Fruit fly (Drosophila melanogaster) whole organism, embryonic: Measurements from ENCODE around the gene Hap40.

Experiments used
- Aef1 ChIP-seq: fragments of 200-800 bp; sonication (Bioruptor generic); IDR thresholded peaks from 3 replicates; pipeline ENCODE4 v1.3.6; 2022; ENCODE audit warnings: missing biosample characterization, missing genetic modification characterization
- Asciz ChIP-seq: fragments of 200-800 bp; sonication (Bioruptor generic); optimal IDR thresholded peaks from 2 replicates; lab custom pipeline; 2017; ENCODE audit warnings: missing biosample characterization, mild to moderate bottlenecking, missing genetic modification characterization, missing genetic modification reagents
- BEAF-32 ChIP-seq: fragments of 200-800 bp; sonication (Bioruptor generic); optimal IDR thresholded peaks from 3 replicates; lab custom pipeline; 2017; ENCODE audit warnings: missing biosample characterization, missing genetic modification characterization, mild to moderate bottlenecking, moderate library complexity, missing genetic modification reagents
- CG10431 ChIP-seq: fragments of 200-800 bp; sonication (Bioruptor generic); optimal IDR thresholded peaks from 3 replicates; lab custom pipeline; 2018; ENCODE audit warnings: missing biosample characterization, mild to moderate bottlenecking, missing genetic modification characterization
- CG10462 ChIP-seq: fragments of 200-800 bp; sonication (Bioruptor generic); optimal IDR thresholded peaks from 2 replicates; lab custom pipeline; 2016; ENCODE audit warnings: missing biosample characterization, missing genetic modification characterization
- CG11504 ChIP-seq: fragments of 200-800 bp; sonication (Bioruptor generic); optimal IDR thresholded peaks from 3 replicates; lab custom pipeline; 2019; ENCODE audit warnings: missing biosample characterization, mild to moderate bottlenecking, missing genetic modification characterization, moderate library complexity
- CG12104 ChIP-seq: fragments of 200-800 bp; sonication (Bioruptor generic); optimal IDR thresholded peaks from 3 replicates; lab custom pipeline; 2016; ENCODE audit warnings: missing biosample characterization, missing genetic modification characterization
- CG12236 ChIP-seq: fragments of 200-800 bp; sonication (Bioruptor generic); optimal IDR thresholded peaks from 2 replicates; lab custom pipeline; 2016; ENCODE audit warnings: missing biosample characterization, missing genetic modification characterization
- CG12942 ChIP-seq: fragments of 200-800 bp; sonication (Bioruptor generic); optimal IDR thresholded peaks from 3 replicates; lab custom pipeline; 2016; ENCODE audit warnings: missing biosample characterization, missing genetic modification characterization
- CG13296 ChIP-seq: fragments of 200-800 bp; sonication (Bioruptor generic); optimal IDR thresholded peaks from 3 replicates; lab custom pipeline; 2018; ENCODE audit warnings: missing biosample characterization, mild to moderate bottlenecking, missing genetic modification characterization
- CG1603 ChIP-seq: fragments of 200-800 bp; sonication (Bioruptor generic); optimal IDR thresholded peaks from 2 replicates; lab custom pipeline; 2019; ENCODE audit warnings: missing biosample characterization, mild to moderate bottlenecking, missing genetic modification characterization, moderate library complexity
- CG17568 ChIP-seq: fragments of 200-800 bp; sonication (Bioruptor generic); optimal IDR thresholded peaks from 2 replicates; lab custom pipeline; 2018; ENCODE audit warnings: missing biosample characterization, mild to moderate bottlenecking, missing genetic modification characterization, moderate library complexity
- CG2116 ChIP-seq: fragments of 200-800 bp; sonication (Bioruptor generic); optimal IDR thresholded peaks from 3 replicates; lab custom pipeline; 2018; ENCODE audit warnings: missing biosample characterization, mild to moderate bottlenecking, missing genetic modification characterization
- CG30020 ChIP-seq: fragments of 200-800 bp; optimal IDR thresholded peaks from 2 replicates; lab custom pipeline; 2019; ENCODE audit warnings: missing biosample characterization, mild to moderate bottlenecking, missing genetic modification characterization, moderate library complexity
- CG3281 ChIP-seq: fragments of 200-800 bp; sonication (Bioruptor generic); optimal IDR thresholded peaks from 3 replicates; lab custom pipeline; 2017; ENCODE audit warnings: missing biosample characterization, mild to moderate bottlenecking, missing genetic modification characterization
- CG33557 ChIP-seq: fragments of 200-800 bp; sonication (Bioruptor generic); optimal IDR thresholded peaks from 2 replicates; lab custom pipeline; 2019; ENCODE audit warnings: missing biosample characterization, mild to moderate bottlenecking, missing genetic modification characterization, moderate library complexity
- CG34376 ChIP-seq: fragments of 200-800 bp; sonication (Bioruptor generic); optimal IDR thresholded peaks from 2 replicates; lab custom pipeline; 2018; ENCODE audit warnings: missing biosample characterization, mild to moderate bottlenecking, missing genetic modification characterization
- CG4404 ChIP-seq: fragments of 200-800 bp; sonication (Bioruptor generic); IDR thresholded peaks from 2 replicates; pipeline ENCODE4 v1.3.6; 2022; ENCODE audit warnings: missing biosample characterization, missing genetic modification characterization
- CG4617 ChIP-seq: fragments of 200-800 bp; sonication (Bioruptor generic); optimal IDR thresholded peaks from 3 replicates; lab custom pipeline; 2016; ENCODE audit warnings: missing biosample characterization, missing genetic modification characterization, borderline replicate concordance
- CG6272 ChIP-seq: fragments of 200-800 bp; sonication (Bioruptor generic); IDR thresholded peaks from 2 replicates; pipeline ENCODE4 v1.3.6; 2022; ENCODE audit warnings: missing biosample characterization, missing genetic modification characterization
- CG6854 ChIP-seq: fragments of 200-800 bp; sonication (Bioruptor generic); optimal IDR thresholded peaks from 3 replicates; lab custom pipeline; 2017; ENCODE audit warnings: missing biosample characterization, mild to moderate bottlenecking, missing genetic modification characterization
- CG7745 ChIP-seq: fragments of 200-800 bp; sonication (Bioruptor generic); optimal IDR thresholded peaks from 2 replicates; lab custom pipeline; 2018; ENCODE audit warnings: missing biosample characterization, mild to moderate bottlenecking, missing genetic modification characterization, moderate library complexity
- CG8281 ChIP-seq: fragments of 200-800 bp; sonication (Bioruptor generic); optimal IDR thresholded peaks from 2 replicates; lab custom pipeline; 2018; ENCODE audit warnings: missing biosample characterization, mild to moderate bottlenecking, missing genetic modification characterization, moderate library complexity
- CG8944 ChIP-seq: fragments of 200-800 bp; sonication (Bioruptor generic); optimal IDR thresholded peaks from 3 replicates; lab custom pipeline; 2016; ENCODE audit warnings: missing biosample characterization, missing genetic modification characterization
- CG9876 ChIP-seq: fragments of 200-800 bp; sonication (Bioruptor generic); optimal IDR thresholded peaks from 2 replicates; lab custom pipeline; 2016; ENCODE audit warnings: missing biosample characterization, missing genetic modification characterization
- CoRest ChIP-seq: fragments of 200-800 bp; sonication (Bioruptor generic); optimal IDR thresholded peaks from 3 replicates; lab custom pipeline; 2018; ENCODE audit warnings: missing biosample characterization, mild to moderate bottlenecking, missing genetic modification characterization, moderate library complexity
- Dip3 ChIP-seq: fragments of 200-800 bp; sonication (Bioruptor generic); optimal IDR thresholded peaks from 3 replicates; lab custom pipeline; 2016; ENCODE audit warnings: missing biosample characterization, missing genetic modification characterization
- Ets97D ChIP-seq: fragments of 200-800 bp; sonication (Bioruptor generic); optimal IDR thresholded peaks from 3 replicates; lab custom pipeline; 2016; ENCODE audit warnings: missing biosample characterization, missing genetic modification characterization
- Gug ChIP-seq: fragments of 200-800 bp; sonication (Bioruptor generic); IDR thresholded peaks from 4 replicates; pipeline ENCODE4 v1.3.6; 2022; ENCODE audit warnings: missing biosample characterization, missing genetic modification characterization
- HLH4C ChIP-seq: fragments of 200-800 bp; sonication (Bioruptor generic); IDR thresholded peaks from 3 replicates; pipeline ENCODE4 v1.3.6; 2022; ENCODE audit warnings: missing biosample characterization, missing genetic modification characterization; ENCODE audit not compliant: partially characterized antibody
- Hr3 ChIP-seq: fragments of 200-800 bp; sonication (Bioruptor generic); optimal IDR thresholded peaks from 3 replicates; lab custom pipeline; 2016; ENCODE audit warnings: missing biosample characterization, missing genetic modification characterization
- Lhr ChIP-seq: fragments of 200-800 bp; sonication (Bioruptor generic); optimal IDR thresholded peaks from 3 replicates; lab custom pipeline; 2017; ENCODE audit warnings: mild to moderate bottlenecking, missing biosample characterization, missing genetic modification reagents, missing genetic modification characterization
- Lpt ChIP-seq: fragments of >200 bp; optimal IDR thresholded peaks from 2 replicates; lab custom pipeline; 2018; ENCODE audit warnings: missing biosample characterization, missing genetic modification characterization
- Meics ChIP-seq: fragments of 200-800 bp; sonication (Bioruptor generic); optimal IDR thresholded peaks from 2 replicates; lab custom pipeline; 2017; ENCODE audit warnings: missing biosample characterization, mild to moderate bottlenecking, missing genetic modification characterization
- Nf-YA ChIP-seq: fragments of 200-800 bp; sonication (Bioruptor generic); IDR thresholded peaks from 2 replicates; pipeline ENCODE4 v1.3.6; 2022; ENCODE audit warnings: missing biosample characterization, missing genetic modification characterization
- PHDP ChIP-seq: fragments of 200-800 bp; sonication (Bioruptor generic); optimal IDR thresholded peaks from 3 replicates; lab custom pipeline; 2018; ENCODE audit warnings: missing biosample characterization, mild to moderate bottlenecking, missing genetic modification characterization, moderate library complexity
- Taf1 ChIP-seq: fragments of 200-800 bp; sonication (Bioruptor generic); IDR thresholded peaks from 2 replicates; pipeline ENCODE4 v1.3.6; 2022; ENCODE audit warnings: missing biosample characterization, missing genetic modification characterization
- ind ChIP-seq: fragments of 200-800 bp; sonication (Bioruptor generic); optimal IDR thresholded peaks from 3 replicates; lab custom pipeline; 2016; ENCODE audit warnings: missing biosample characterization, missing genetic modification characterization
- inv ChIP-seq: fragments of 200-800 bp; sonication (Bioruptor generic); IDR thresholded peaks from 2 replicates; pipeline ENCODE4 v1.3.6; 2022; ENCODE audit warnings: missing biosample characterization, missing genetic modification characterization; ENCODE audit not compliant: partially characterized antibody
- knrl ChIP-seq: fragments of 200-800 bp; sonication (Bioruptor generic); IDR thresholded peaks from 3 replicates; pipeline ENCODE4 v1.3.6; 2022; ENCODE audit warnings: missing biosample characterization, missing genetic modification characterization; ENCODE audit not compliant: partially characterized antibody
- lov ChIP-seq, 2 experiments: fragments of 200-800 bp in 1 of 2; fragments of >200 bp in 1 of 2; sonication (Bioruptor generic) in 1 of 2; IDR thresholded peaks in 1 of 2; optimal IDR thresholded peaks in 1 of 2; 2 replicates in 1 of 2; 3 replicates in 1 of 2; pipeline versions ENCODE4 v1.3.6 to Lab custom; 2017 to 2022; ENCODE audit warnings: missing biosample characterization in 1 of 2, missing genetic modification characterization in 1 of 2
- mam ChIP-seq: fragments of 200-800 bp; sonication (Bioruptor generic); optimal IDR thresholded peaks from 3 replicates; lab custom pipeline; 2016; ENCODE audit warnings: missing biosample characterization, missing genetic modification characterization
- mld ChIP-seq: fragments of 200-800 bp; sonication (Bioruptor generic); IDR thresholded peaks from 3 replicates; pipeline ENCODE4 v1.3.6; 2022; ENCODE audit warnings: missing biosample characterization, missing genetic modification characterization; ENCODE audit not compliant: partially characterized antibody
- nerfin-1 ChIP-seq: fragments of 200-800 bp; sonication (Bioruptor generic); optimal IDR thresholded peaks from 3 replicates; lab custom pipeline; 2019; ENCODE audit warnings: missing biosample characterization, mild to moderate bottlenecking, missing genetic modification characterization, moderate library complexity
- ranshi ChIP-seq: fragments of 200-800 bp; sonication (Bioruptor generic); IDR thresholded peaks from 2 replicates; pipeline ENCODE4 v1.3.6; 2022; ENCODE audit warnings: missing biosample characterization, missing genetic modification characterization
- row ChIP-seq: fragments of 200-800 bp; sonication (Bioruptor generic); IDR thresholded peaks from 3 replicates; pipeline ENCODE4 v1.3.6; 2022; ENCODE audit warnings: missing biosample characterization, missing genetic modification characterization
- slou ChIP-seq: fragments of 200-800 bp; sonication (Bioruptor generic); optimal IDR thresholded peaks from 3 replicates; lab custom pipeline; 2016; ENCODE audit warnings: missing biosample characterization, missing genetic modification characterization
- vnd ChIP-seq: fragments of 200-800 bp; sonication (Bioruptor generic); IDR thresholded peaks from 3 replicates; pipeline ENCODE4 v1.3.6; 2022; ENCODE audit warnings: missing biosample characterization, missing genetic modification characterization; ENCODE audit not compliant: partially characterized antibody

Hap40 gene

dm6 chrX:15738890-15739550 is 35.1 kb downstream of the Hap40 start, which contains the start of the genes CG11679 and CG8206 (continued):
- peak; percentile 53; the same call in 2 of the 3 replicates for TF ChIP-seq HLH4C
- peak; percentile 39; the same call in 1 of the 2 replicates for TF ChIP-seq ranshi (GFP tag; lab: Robert Waterston, UW)
- no peak for TF ChIP-seq CG9876
- peak; percentile 40 for TF ChIP-seq CG34376 (GFP tag; lab: Kevin White, UChicago)
- no peak for TF ChIP-seq Taf1 (GFP tag; lab: Robert Waterston, UW)
- no peak for TF ChIP-seq lov (optimal IDR thresholded peaks at IDR 0.05; lab: Kevin White, UChicago)
- no peak for TF ChIP-seq lov (GFP tag; IDR thresholded peaks at IDR 0.05; lab: Robert Waterston, UW)
- peak; percentile 18 for TF ChIP-seq CG12942
- no peak for TF ChIP-seq CG10462 (GFP tag; lab: Kevin White, UChicago)
- no peak for TF ChIP-seq Lpt (GFP tag; lab: Kevin White, UChicago)
- TF ChIP-seq nerfin-1 (tag; lab: Kevin White, UChicago) = peak; percentile 8
- TF ChIP-seq knrl (GFP tag; lab: Robert Waterston, UW) = peak; percentile 32; the same call in 1 of the 3 replicates
- no peak for TF ChIP-seq Asciz
- no peak for TF ChIP-seq mld (GFP tag; lab: Robert Waterston, UW)
- peak; percentile 36; the same call in 1 of the 2 replicates for TF ChIP-seq inv
- peak; percentile 66 for TF ChIP-seq mam (GFP tag; lab: Kevin White, UChicago)
- TF ChIP-seq CG30020 (tag; lab: Kevin White, UChicago) = peak; percentile 31
- peak; percentile 26; the same call in 1 of the 3 replicates for TF ChIP-seq Aef1 (GFP tag; lab: Robert Waterston, UW)
- peak; percentile 82 for TF ChIP-seq CG2116
- TF ChIP-seq ind (GFP tag; lab: Kevin White, UChicago) = peak; percentile 30
- TF ChIP-seq Nf-YA (GFP tag; lab: Robert Waterston, UW) = no peak
- TF ChIP-seq CG8281 = no peak
- peak; percentile 22 for TF ChIP-seq Ets97D (GFP tag; lab: Kevin White, UChicago)
- TF ChIP-seq Dip3 (GFP tag; lab: Kevin White, UChicago) = peak; percentile 38
- peak; percentile 13 for TF ChIP-seq PHDP
- TF ChIP-seq CG17568 (GFP tag; lab: Kevin White, UChicago) = no peak
- peak; percentile 55 for TF ChIP-seq BEAF-32 (GFP tag; lab: Kevin White, UChicago)
- TF ChIP-seq CG12104 (GFP tag; lab: Kevin White, UChicago) = no peak
- TF ChIP-seq CG11504 (tag; lab: Kevin White, UChicago) = no peak
- TF ChIP-seq CG6854 (GFP tag; lab: Kevin White, UChicago) = no peak
- peak; percentile 26; the same call in 1 of the 4 replicates for TF ChIP-seq Gug (GFP tag; lab: Robert Waterston, UW)
- TF ChIP-seq row = peak; percentile 89
- peak; percentile 15 for TF ChIP-seq CG3281 (GFP tag; lab: Kevin White, UChicago)
- no peak for TF ChIP-seq Lhr (GFP tag; lab: Kevin White, UChicago)
- peak; percentile 62 for TF ChIP-seq CG1603 (tag; lab: Kevin White, UChicago)
- TF ChIP-seq CG12236 = no peak
- TF ChIP-seq CG7745 = no peak
- peak; percentile 5 for TF ChIP-seq CG4617 (GFP tag; lab: Kevin White, UChicago)
- TF ChIP-seq vnd = 0 out of 3 replicates have a peak, but pooled peaks have one; percentile 47
- peak; percentile 59 for TF ChIP-seq CoRest (tag; lab: Kevin White, UChicago)
- peak; percentile 43 for TF ChIP-seq Meics (GFP tag; lab: Kevin White, UChicago)
- peak; percentile 14 for TF ChIP-seq Hr3 (GFP tag; lab: Kevin White, UChicago)
- TF ChIP-seq CG4404 (GFP tag; lab: Robert Waterston, UW) = peak; percentile 27; the same call in 1 of the 2 replicates
- 0 out of 2 replicates have a peak, but pooled peaks have one; percentile 8 for TF ChIP-seq CG6272 (GFP tag; lab: Robert Waterston, UW)
- TF ChIP-seq CG8944 = peak; percentile 67
- no peak for TF ChIP-seq slou
- TF ChIP-seq CG13296 (GFP tag; lab: Kevin White, UChicago) = peak; percentile 31
- TF ChIP-seq CG33557 = no peak
- no peak for TF ChIP-seq CG10431
